Worm (Caenorhabditis elegans): ENCODE measurements around the gene sri-26.

Gene sri-26

DNA sequence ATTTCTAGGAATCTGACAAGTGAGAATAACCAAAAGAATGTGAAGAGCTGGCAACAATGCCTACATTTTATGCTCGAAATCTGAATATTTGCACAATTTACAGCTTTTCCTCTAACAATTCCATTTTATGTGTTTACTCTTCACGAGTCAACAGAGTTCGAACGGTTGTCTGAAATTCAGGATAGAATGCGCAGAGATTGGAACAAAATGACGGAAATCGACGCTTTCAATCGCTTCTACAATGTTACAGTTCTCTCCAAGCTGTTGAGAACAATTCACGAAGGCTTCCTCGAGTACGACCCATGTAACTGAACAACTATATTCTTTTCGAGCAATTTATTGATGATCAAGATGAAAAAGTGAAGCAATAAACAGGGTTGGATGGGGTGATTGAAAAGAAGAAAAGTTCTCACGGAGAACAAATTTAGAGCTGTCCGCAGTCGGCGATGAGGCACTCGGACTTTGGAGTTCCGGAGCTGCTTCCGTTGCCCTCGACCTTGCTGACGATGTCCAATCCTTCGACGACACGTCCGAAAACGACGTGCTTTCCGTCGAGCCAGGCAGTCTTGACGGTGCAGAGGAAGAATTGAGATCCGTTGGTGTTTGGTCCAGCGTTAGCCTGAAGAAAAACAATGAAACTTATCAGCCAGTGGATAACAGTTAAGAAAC is 28.9 kb upstream of the sri-26 start, which contains the start of gene Y75B12B.3:
Gene Y75B12B.3, minus strand, starts transcription at position 21 of the 669 bp plus-strand sequence.
- TF ChIP-seq ama-1 (optimal IDR thresholded peaks at IDR 0.05), result peak; percentile 75
- TF ChIP-seq lsy-2 (tag; optimal IDR thresholded peaks at IDR 0.05), result peak in 1 of 2 experiments; percentile 29
- TF ChIP-seq aly-2 (tag; optimal IDR thresholded peaks at IDR 0.05), result no peak

DNA sequence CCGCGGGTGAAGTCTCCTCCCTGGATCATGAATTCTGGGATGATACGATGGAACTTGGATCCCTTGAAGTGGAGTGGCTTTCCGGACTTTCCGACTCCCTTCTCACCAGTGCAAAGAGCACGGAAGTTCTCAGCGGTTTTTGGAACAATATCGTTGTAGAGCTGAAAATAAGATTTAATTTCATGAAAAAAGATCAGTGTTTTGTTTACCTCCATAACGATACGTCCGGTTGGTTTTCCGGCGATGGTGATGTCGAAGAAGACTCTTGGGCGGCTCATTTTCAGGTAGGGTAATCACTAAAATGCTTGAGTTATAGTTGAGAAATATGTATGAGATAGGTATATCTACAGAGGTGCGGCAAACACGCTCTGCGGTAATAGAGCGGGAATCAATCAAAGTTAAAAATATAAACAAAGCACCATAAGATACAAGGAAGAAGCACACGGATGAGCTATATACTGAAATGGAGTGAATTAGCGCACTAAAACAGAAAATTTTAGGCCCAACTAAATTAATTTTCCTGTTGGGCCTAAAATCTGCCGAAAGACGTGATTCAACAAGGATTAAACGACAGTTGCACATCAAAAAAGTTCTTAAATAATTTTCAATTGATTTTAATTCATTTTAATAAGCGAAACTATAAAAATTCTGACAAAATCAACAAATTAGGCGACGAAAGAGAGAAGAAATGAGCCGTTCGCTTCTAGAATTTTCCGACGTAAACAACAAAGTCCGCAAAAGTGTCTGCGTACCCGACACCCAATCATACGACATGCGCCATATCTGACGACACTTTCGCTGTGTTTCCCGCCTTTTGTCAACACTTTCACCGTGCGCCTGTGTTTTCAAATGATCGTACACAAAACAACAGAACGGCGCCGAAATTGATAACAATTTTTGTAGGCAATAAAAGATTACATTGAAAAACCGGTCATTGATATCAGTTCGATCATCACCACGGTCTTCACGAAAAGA is 27.9 kb upstream of the sri-26 start, which contains the start of the genes cyn-7 and bath-36:
Gene cyn-7, minus strand, starts transcription at position 296 of the 975 bp plus-strand sequence.
Gene bath-36, plus strand, starts transcription at position 806 of the 975 bp plus-strand sequence.
- TF ChIP-seq nhr-12 (tag; optimal IDR thresholded peaks at IDR 0.05) (no peak), ZK546.5 (tag; optimal IDR thresholded peaks at IDR 0.05) (no peak), mdl-1 (tag; optimal IDR thresholded peaks at IDR 0.05) (peak in 1 of 2 experiments; percentile 18), peb-1 (tag; optimal IDR thresholded peaks at IDR 0.05) (no peak), lsy-2 (tag; optimal IDR thresholded peaks at IDR 0.05) (peak; percentile 71 to 87), sem-4 (tag; optimal IDR thresholded peaks at IDR 0.05) (peak; percentile 24), mab-5 (tag; optimal IDR thresholded peaks at IDR 0.05) (peak; percentile 3), egl-27 (tag; optimal IDR thresholded peaks at IDR 0.05) (peak; percentile 70), ceh-82 (tag; optimal IDR thresholded peaks at IDR 0.05) (no peak), F13H6.1 (tag; optimal IDR thresholded peaks at IDR 0.05) (peak; percentile 78), fos-1 (tag; optimal IDR thresholded peaks at IDR 0.05) (peak; percentile 89), nhr-21 (tag; optimal IDR thresholded peaks at IDR 0.05) (peak; percentile 61), crh-2 (tag; optimal IDR thresholded peaks at IDR 0.05) (peak; percentile 82), lin-13 (GFP tag; optimal IDR thresholded peaks at IDR 0.05) (peak; percentile 70), sma-3 (GFP tag; optimal IDR thresholded peaks at IDR 0.05) (peak; percentile 88), nhr-129 (tag; optimal IDR thresholded peaks at IDR 0.05) (peak; percentile 71), blmp-1 (tag; optimal IDR thresholded peaks at IDR 0.05; ENCODE audit: insufficient read depth) (peak; percentile 86), C34F6.9 (tag; optimal IDR thresholded peaks at IDR 0.05) (peak; percentile 86), snpc-4 (tag; optimal IDR thresholded peaks at IDR 0.05) (peak; percentile 28), ztf-4 (tag; optimal IDR thresholded peaks at IDR 0.05) (peak; percentile 34), nhr-237 (tag; optimal IDR thresholded peaks at IDR 0.05) (no peak), ztf-11 (tag; optimal IDR thresholded peaks at IDR 0.05) (no peak), nhr-25 (tag; optimal IDR thresholded peaks at IDR 0.05) (peak; percentile 75), zag-1 (tag; optimal IDR thresholded peaks at IDR 0.05) (no peak), sma-9 (GFP tag; optimal IDR thresholded peaks at IDR 0.05) (peak; percentile 72), sma-9 (tag; optimal IDR thresholded peaks at IDR 0.05) (no peak), unc-55 (GFP tag; optimal IDR thresholded peaks at IDR 0.05) (peak; percentile 67), R02D3.7 (tag; optimal IDR thresholded peaks at IDR 0.05) (peak; percentile 9), gmeb-1 (tag; optimal IDR thresholded peaks at IDR 0.05) (peak; percentile 86), mbf-1 (tag; optimal IDR thresholded peaks at IDR 0.05) (no peak)

DNA sequence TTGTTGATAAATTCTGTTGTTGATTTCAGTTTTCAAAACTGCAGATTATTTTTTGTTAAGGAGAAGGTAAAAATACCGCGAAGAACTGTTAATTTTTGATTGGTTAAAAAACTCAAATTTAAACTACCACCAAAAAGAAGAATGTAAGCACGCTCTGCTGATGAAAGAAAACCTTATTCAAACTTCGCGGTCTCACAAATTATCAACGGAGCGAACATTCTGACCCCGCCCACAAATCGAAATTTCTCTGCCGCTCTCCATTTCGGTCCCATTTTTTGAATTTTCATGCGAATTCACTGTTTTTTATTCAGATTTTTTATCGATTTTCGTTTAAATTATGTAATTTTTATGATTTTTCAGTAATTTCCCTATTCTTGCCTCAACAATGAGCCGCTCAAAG is 25.7 kb upstream of the sri-26 start, which contains the start of gene cyn-3:
Gene cyn-3, plus strand, starts transcription at position 361 of the 400 bp plus-strand sequence.
- TF ChIP-seq skn-1 (tag; optimal IDR thresholded peaks at IDR 0.05) (no peak), sma-9 (GFP tag; optimal IDR thresholded peaks at IDR 0.05) (peak; percentile 90), sma-9 (tag; optimal IDR thresholded peaks at IDR 0.05) (no peak), nhr-21 (tag; optimal IDR thresholded peaks at IDR 0.05) (peak; percentile 85), ceh-82 (tag; optimal IDR thresholded peaks at IDR 0.05) (peak; percentile 38), F13H6.1 (tag; optimal IDR thresholded peaks at IDR 0.05) (peak; percentile 85), Y55F3AM.14 (GFP tag; optimal IDR thresholded peaks at IDR 0.05) (no peak), alr-1 (tag; optimal IDR thresholded peaks at IDR 0.05) (no peak), ceh-16 (tag; optimal IDR thresholded peaks at IDR 0.05) (peak; percentile 59), nhr-77 (tag; optimal IDR thresholded peaks at IDR 0.05) (peak; percentile 54), ztf-4 (tag; optimal IDR thresholded peaks at IDR 0.05) (peak; percentile 73), nhr-6 (tag; optimal IDR thresholded peaks at IDR 0.05) (no peak), ama-1 (optimal IDR thresholded peaks at IDR 0.05) (peak; percentile 85), nhr-12 (tag; optimal IDR thresholded peaks at IDR 0.05) (no peak), gmeb-1 (tag; optimal IDR thresholded peaks at IDR 0.05) (peak; percentile 99), ztf-1 (GFP tag; conservative IDR thresholded peaks at IDR 0.05) (no peak), sma-3 (GFP tag; optimal IDR thresholded peaks at IDR 0.05) (peak; percentile 87), elt-3 (tag; optimal IDR thresholded peaks at IDR 0.05) (no peak), aly-2 (tag; optimal IDR thresholded peaks at IDR 0.05) (no peak), C34F6.9 (tag; optimal IDR thresholded peaks at IDR 0.05) (peak; percentile 93), unc-39 (tag; optimal IDR thresholded peaks at IDR 0.05) (no peak), lin-13 (GFP tag; optimal IDR thresholded peaks at IDR 0.05) (peak; percentile 93), ztf-11 (tag; optimal IDR thresholded peaks at IDR 0.05) (no peak), zag-1 (tag; optimal IDR thresholded peaks at IDR 0.05) (peak; percentile 46), nhr-25 (tag; optimal IDR thresholded peaks at IDR 0.05) (peak; percentile 93), unc-62 (GFP tag; optimal IDR thresholded peaks at IDR 0.05) (no peak), egl-27 (tag; optimal IDR thresholded peaks at IDR 0.05) (peak; percentile 31), crh-2 (tag; optimal IDR thresholded peaks at IDR 0.05) (peak; percentile 96), unc-55 (GFP tag; optimal IDR thresholded peaks at IDR 0.05) (peak; percentile 97), nhr-10 (tag; optimal IDR thresholded peaks at IDR 0.05) (no peak), blmp-1 (tag; optimal IDR thresholded peaks at IDR 0.05; ENCODE audit: insufficient read depth) (peak; percentile 78), mab-5 (tag; optimal IDR thresholded peaks at IDR 0.05) (peak; percentile 81), nhr-11 (tag; optimal IDR thresholded peaks at IDR 0.05) (no peak)
